Worm (Caenorhabditis elegans): ENCODE results near the gene srj-40.

DNA sequence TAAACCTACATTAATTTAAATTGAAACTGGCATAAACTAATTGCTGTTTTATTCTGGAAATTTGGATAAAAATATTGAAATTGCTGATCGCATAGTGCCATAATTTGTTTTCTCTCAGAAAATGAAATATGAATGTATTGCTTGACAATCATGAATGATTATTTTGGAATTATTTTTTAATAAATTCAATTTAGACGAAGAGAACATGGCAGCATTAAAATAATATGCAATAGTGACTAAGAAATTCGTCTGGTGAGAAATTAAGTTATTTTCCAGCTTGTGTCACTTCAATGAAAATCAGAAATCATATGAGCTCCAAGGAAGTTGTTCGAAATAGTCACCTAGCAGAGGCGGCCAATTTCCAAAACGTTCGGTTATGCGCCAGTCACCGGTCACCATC lies 13.0 kb downstream of the srj-40 start, which contains the start of gene srw-133:
- TF ChIP-seq klf-2 (GFP tag; conservative IDR thresholded peaks at IDR 0.05) (no peak), ztf-23 (GFP tag; IDR thresholded peaks at IDR 0.05) (no peak), flt-1 (GFP tag; IDR thresholded peaks at IDR 0.05) (no peak), ztf-29 (GFP tag; IDR thresholded peaks at IDR 0.05) (no peak), cog-1 (tag; optimal IDR thresholded peaks at IDR 0.05) (no peak), tab-1 (GFP tag; IDR thresholded peaks at IDR 0.05) (no peak)

Measured in whole organism, midembryonic.